Fruit fly (Drosophila melanogaster) whole organism, prepupa: ENCODE results near the gene CG32266.

Source experiments
- Blimp-1 ChIP-seq: fragments of 200-800 bp; sonication (Bioruptor generic); optimal IDR thresholded peaks from 3 replicates; lab custom pipeline; 2017; ENCODE audit warnings: missing biosample characterization, missing genetic modification characterization, mild to moderate bottlenecking, moderate library complexity, missing genetic modification reagents
- CG11762 ChIP-seq: fragments of 200-800 bp; sonication (Bioruptor generic); optimal IDR thresholded peaks from 3 replicates; lab custom pipeline; 2016; ENCODE audit warnings: missing biosample characterization, missing genetic modification characterization; ENCODE audit not compliant: insufficient read depth
- CG1621 ChIP-seq: fragments of 200-800 bp; sonication (Bioruptor generic); optimal IDR thresholded peaks from 3 replicates; lab custom pipeline; 2018; ENCODE audit warnings: missing biosample characterization, mild to moderate bottlenecking, missing genetic modification characterization
- CG16779 ChIP-seq: fragments of 200-800 bp; sonication (Bioruptor generic); optimal IDR thresholded peaks from 3 replicates; lab custom pipeline; 2017; ENCODE audit warnings: missing biosample characterization, mild to moderate bottlenecking, missing genetic modification characterization
- CG8319 ChIP-seq: fragments of 200-800 bp; sonication (Bioruptor generic); optimal IDR thresholded peaks from 3 replicates; lab custom pipeline; 2016; ENCODE audit warnings: missing biosample characterization, missing genetic modification characterization
- Lpt ChIP-seq: fragments of 200-800 bp; sonication (Bioruptor generic); optimal IDR thresholded peaks from 3 replicates; lab custom pipeline; 2016; ENCODE audit warnings: missing biosample characterization, missing genetic modification characterization
- Sox15 ChIP-seq: fragments of 200-800 bp; sonication (Bioruptor generic); optimal IDR thresholded peaks from 3 replicates; lab custom pipeline; 2016; ENCODE audit warnings: missing biosample characterization, missing genetic modification characterization
- fd59A ChIP-seq: fragments of 200-800 bp; sonication (Bioruptor generic); optimal IDR thresholded peaks from 2 replicates; lab custom pipeline; 2017; ENCODE audit warnings: missing biosample characterization, mild to moderate bottlenecking, missing genetic modification characterization, missing genetic modification reagents
- spab ChIP-seq: fragments of 200-800 bp; sonication (Bioruptor generic); optimal IDR thresholded peaks from 2 replicates; lab custom pipeline; 2017; ENCODE audit warnings: missing biosample characterization, mild to moderate bottlenecking, missing genetic modification characterization, missing genetic modification reagents
- svp ChIP-seq: fragments of 200-800 bp; sonication (Bioruptor generic); peaks from one replicate; lab custom pipeline; 2016; ENCODE audit warnings: missing biosample characterization, missing genetic modification characterization

DNA sequence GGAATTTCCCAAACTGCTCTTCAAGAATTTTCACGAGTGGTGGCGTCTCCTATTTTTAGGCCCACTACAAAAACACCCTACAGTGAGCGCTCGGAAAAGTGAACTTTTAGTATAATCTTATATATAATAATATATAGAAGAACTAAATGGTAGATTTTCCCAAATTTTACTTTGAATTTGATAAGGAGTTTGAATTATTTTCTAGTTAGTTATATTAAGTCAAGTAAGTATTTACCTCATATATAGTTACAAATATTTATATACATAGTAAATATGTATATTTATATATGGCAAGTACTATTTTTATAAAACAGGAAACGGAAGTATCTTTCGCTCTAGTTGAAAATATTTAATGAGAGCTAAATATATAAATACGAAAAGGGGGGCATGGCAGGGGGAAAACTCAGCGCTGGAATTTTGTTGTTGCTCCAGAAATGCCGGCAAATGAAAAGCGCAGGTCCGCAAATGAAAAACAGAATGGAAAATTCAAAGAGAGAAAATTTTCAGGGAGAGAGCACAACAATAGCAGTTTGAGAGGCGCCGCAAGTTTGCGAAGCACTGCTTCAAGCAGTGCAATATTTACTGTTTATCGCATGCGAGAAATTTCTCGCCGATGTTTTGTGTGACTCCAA is 1.7 kb upstream of the CG32266 start:
- no peak for TF ChIP-seq CG11762 (GFP tag; lab: Kevin White, UChicago)
- TF ChIP-seq Sox15: no peak
- TF ChIP-seq fd59A (GFP tag; lab: Kevin White, UChicago): no peak
- no peak for TF ChIP-seq CG1621 (tag; lab: Kevin White, UChicago)
- no peak for TF ChIP-seq svp (GFP tag; lab: Kevin White, UChicago)
- TF ChIP-seq spab (GFP tag; lab: Kevin White, UChicago): no peak
- no peak for TF ChIP-seq CG8319 (GFP tag; lab: Kevin White, UChicago)
- TF ChIP-seq CG16779 (tag; lab: Kevin White, UChicago): no peak
- TF ChIP-seq Lpt (GFP tag; lab: Kevin White, UChicago): no peak
- no peak for TF ChIP-seq Blimp-1 (GFP tag; lab: Kevin White, UChicago)
